Fruit fly (Drosophila melanogaster): ENCODE measurements around the gene Fpgs2.

Fpgs2 gene

dm6 chr2L:3888754-3889603 lies 25.1 kb downstream of the Fpgs2 start (continued):
- peak; percentile 18 for TF ChIP-seq sv (GFP tag; optimal IDR thresholded peaks at IDR 0.05)
- TF ChIP-seq OdsH (GFP tag; optimal IDR thresholded peaks at IDR 0.05): peak; percentile 75
- TF ChIP-seq rgr (GFP tag; optimal IDR thresholded peaks at IDR 0.05): peak; percentile 55
- peak; percentile 80 for TF ChIP-seq psq (GFP tag; optimal IDR thresholded peaks at IDR 0.05)
- TF ChIP-seq Rel (GFP tag; optimal IDR thresholded peaks at IDR 0.05): peak; percentile 4
- no peak for TF ChIP-seq Rel (tag; optimal IDR thresholded peaks at IDR 0.05)
- TF ChIP-seq GATAd (GFP tag; optimal IDR thresholded peaks at IDR 0.05): no peak
- TF ChIP-seq ey (GFP tag; optimal IDR thresholded peaks at IDR 0.05): peak; percentile 34
- no peak for TF ChIP-seq lola (GFP tag; optimal IDR thresholded peaks at IDR 0.05)
- no peak for TF ChIP-seq Hr78 (GFP tag; optimal IDR thresholded peaks at IDR 0.05)
- peak; percentile 70 for TF ChIP-seq pan (optimal IDR thresholded peaks at IDR 0.05)
- no peak for TF ChIP-seq CG32264 (GFP tag; optimal IDR thresholded peaks at IDR 0.05)
- TF ChIP-seq fru (GFP tag; optimal IDR thresholded peaks at IDR 0.05): peak; percentile 74

- TF ChIP-seq Dif (GFP tag; optimal IDR thresholded peaks at IDR 0.05; ENCODE audit: partially characterized antibody): no peak
- no peak for TF ChIP-seq Hr78 (GFP tag; optimal IDR thresholded peaks at IDR 0.05)
- peak; percentile 29 for TF ChIP-seq jim (GFP tag; optimal IDR thresholded peaks at IDR 0.05)
- no peak for TF ChIP-seq Abd-B (GFP tag; optimal IDR thresholded peaks at IDR 0.05)
Observed at dm6 chr2L:3888173-3888572, 25.9 kb downstream of the Fpgs2 start.

- TF ChIP-seq Dif (GFP tag; optimal IDR thresholded peaks at IDR 0.05; ENCODE audit: partially characterized antibody) (no peak), N (GFP tag; optimal IDR thresholded peaks at IDR 0.05) (no peak), Dfd (GFP tag; optimal IDR thresholded peaks at IDR 0.05) (peak; percentile 78), psq (GFP tag; optimal IDR thresholded peaks at IDR 0.05) (no peak), ey (GFP tag; optimal IDR thresholded peaks at IDR 0.05) (no peak)
Observed at dm6 chr2L:3883939-3884338, 30.1 kb downstream of the Fpgs2 start.

- peak; percentile 66 for TF ChIP-seq rgr (GFP tag; optimal IDR thresholded peaks at IDR 0.05)
- no peak for TF ChIP-seq usp (GFP tag; optimal IDR thresholded peaks at IDR 0.05)
- TF ChIP-seq Hnf4 (GFP tag; optimal IDR thresholded peaks at IDR 0.05): peak; percentile 51
- peak; percentile 45 for TF ChIP-seq HLH106 (tag; optimal IDR thresholded peaks at IDR 0.05)
- peak; percentile 44 for TF ChIP-seq tai (GFP tag; optimal IDR thresholded peaks at IDR 0.05)
- peak; percentile 64 for TF ChIP-seq ey (GFP tag; optimal IDR thresholded peaks at IDR 0.05)
- TF ChIP-seq Rel (GFP tag; optimal IDR thresholded peaks at IDR 0.05): no peak
- TF ChIP-seq Rel (tag; optimal IDR thresholded peaks at IDR 0.05): no peak
- TF ChIP-seq woc (GFP tag; optimal IDR thresholded peaks at IDR 0.05): peak; percentile 15
- peak; percentile 57 for TF ChIP-seq h (GFP tag; optimal IDR thresholded peaks at IDR 0.05)
- TF ChIP-seq sage (GFP tag; optimal IDR thresholded peaks at IDR 0.05): no peak
- TF ChIP-seq Hr78 (GFP tag; optimal IDR thresholded peaks at IDR 0.05): no peak
- TF ChIP-seq OdsH (GFP tag; optimal IDR thresholded peaks at IDR 0.05): peak; percentile 26
- TF ChIP-seq psq (GFP tag; optimal IDR thresholded peaks at IDR 0.05): peak; percentile 41
- peak in 1 of 2 experiments; percentile 58 for TF ChIP-seq foxo (GFP tag; optimal IDR thresholded peaks at IDR 0.05)
- TF ChIP-seq dmrt93B (GFP tag; optimal IDR thresholded peaks at IDR 0.05): peak; percentile 37
- peak; percentile 64 for TF ChIP-seq fru (GFP tag; optimal IDR thresholded peaks at IDR 0.05)
- no peak for TF ChIP-seq Abd-B (GFP tag; optimal IDR thresholded peaks at IDR 0.05)
- peak; percentile 52 for TF ChIP-seq Sp1 (GFP tag; optimal IDR thresholded peaks at IDR 0.05)
- TF ChIP-seq br (GFP tag; optimal IDR thresholded peaks at IDR 0.05): peak; percentile 59
Observed at dm6 chr2L:3882172-3882571, 31.9 kb downstream of the Fpgs2 start.

dm6 chr2L:3881164-3881563 lies 32.9 kb downstream of the Fpgs2 start:
- TF ChIP-seq woc (GFP tag; optimal IDR thresholded peaks at IDR 0.05) (no peak), Vsx2 (GFP tag; optimal IDR thresholded peaks at IDR 0.05; ENCODE audit: partially characterized antibody) (no peak), Sp1 (GFP tag; optimal IDR thresholded peaks at IDR 0.05) (peak; percentile 10), sage (GFP tag; optimal IDR thresholded peaks at IDR 0.05) (no peak), psq (GFP tag; optimal IDR thresholded peaks at IDR 0.05) (no peak), Dif (GFP tag; optimal IDR thresholded peaks at IDR 0.05; ENCODE audit: partially characterized antibody) (no peak), sv (GFP tag; optimal IDR thresholded peaks at IDR 0.05) (no peak), Hr78 (GFP tag; optimal IDR thresholded peaks at IDR 0.05) (no peak), tai (GFP tag; optimal IDR thresholded peaks at IDR 0.05) (no peak), foxo (GFP tag; optimal IDR thresholded peaks at IDR 0.05) (no peak), Mio (GFP tag; optimal IDR thresholded peaks at IDR 0.05) (no peak), h (GFP tag; optimal IDR thresholded peaks at IDR 0.05) (no peak), CG32264 (GFP tag; optimal IDR thresholded peaks at IDR 0.05) (no peak), br (GFP tag; optimal IDR thresholded peaks at IDR 0.05) (peak; percentile 8), Hnf4 (GFP tag; optimal IDR thresholded peaks at IDR 0.05) (peak; percentile 20), fru (GFP tag; optimal IDR thresholded peaks at IDR 0.05) (peak; percentile 10), ey (GFP tag; optimal IDR thresholded peaks at IDR 0.05) (peak; percentile 39), OdsH (GFP tag; optimal IDR thresholded peaks at IDR 0.05) (no peak), N (GFP tag; optimal IDR thresholded peaks at IDR 0.05) (no peak)

Data from whole organism, wandering third instar larva.